Fruit fly (Drosophila melanogaster) whole organism, pupa: Measurements from ENCODE around the gene gro.

Experiments
- CG10348 ChIP-seq: fragments of 200-800 bp; sonication (Bioruptor generic); IDR thresholded peaks from 2 replicates; pipeline ENCODE4 v1.3.6; 2022; ENCODE audit warnings: missing biosample characterization, missing genetic modification characterization
- CG12605 ChIP-seq: fragments of 200-800 bp; sonication (Bioruptor generic); IDR thresholded peaks from 2 replicates; pipeline ENCODE4 v1.3.6; 2022; ENCODE audit warnings: missing biosample characterization, missing genetic modification characterization
- CG32121 ChIP-seq: fragments of 200-800 bp; sonication (Bioruptor generic); IDR thresholded peaks from 2 replicates; pipeline ENCODE4 v1.3.6; 2022; ENCODE audit warnings: missing biosample characterization, missing genetic modification characterization
- CG34367 ChIP-seq: fragments of 200-800 bp; sonication (Bioruptor generic); optimal IDR thresholded peaks from 2 replicates; lab custom pipeline; 2018; ENCODE audit warnings: missing biosample characterization, mild to moderate bottlenecking, missing genetic modification characterization
- CG8301 ChIP-seq: fragments of 200-800 bp; sonication (Bioruptor generic); optimal IDR thresholded peaks from 2 replicates; lab custom pipeline; 2018; ENCODE audit warnings: missing biosample characterization, mild to moderate bottlenecking, missing genetic modification characterization
- EcR ChIP-seq: fragments of 200-800 bp; sonication (Bioruptor generic); optimal IDR thresholded peaks from 3 replicates; lab custom pipeline; 2019; ENCODE audit warnings: missing biosample characterization, missing genetic modification characterization, mild to moderate bottlenecking, moderate library complexity, missing genetic modification reagents
- Ets98B ChIP-seq: fragments of 200-800 bp; sonication (Bioruptor generic); IDR thresholded peaks from 2 replicates; pipeline ENCODE4 v1.3.6; 2022; ENCODE audit warnings: missing biosample characterization, missing genetic modification characterization
- Pif1A ChIP-seq: fragments of 200-800 bp; sonication (Bioruptor generic); optimal IDR thresholded peaks from 3 replicates; lab custom pipeline; 2016; ENCODE audit warnings: missing biosample characterization, missing genetic modification characterization
- Snoo ChIP-seq: fragments of 200-800 bp; sonication (Bioruptor generic); optimal IDR thresholded peaks from 3 replicates; lab custom pipeline; 2017; ENCODE audit warnings: missing biosample characterization, mild to moderate bottlenecking, missing genetic modification characterization, inconsistent platforms
- gl ChIP-seq: fragments of 200-800 bp; sonication (Bioruptor generic); optimal IDR thresholded peaks from 2 replicates; lab custom pipeline; 2018; ENCODE audit warnings: missing biosample characterization, mild to moderate bottlenecking, missing genetic modification characterization
- rn ChIP-seq: fragments of 200-800 bp; sonication (Bioruptor generic); IDR thresholded peaks from 2 replicates; pipeline ENCODE4 v1.3.6; 2022; ENCODE audit warnings: missing biosample characterization, missing genetic modification characterization

DNA sequence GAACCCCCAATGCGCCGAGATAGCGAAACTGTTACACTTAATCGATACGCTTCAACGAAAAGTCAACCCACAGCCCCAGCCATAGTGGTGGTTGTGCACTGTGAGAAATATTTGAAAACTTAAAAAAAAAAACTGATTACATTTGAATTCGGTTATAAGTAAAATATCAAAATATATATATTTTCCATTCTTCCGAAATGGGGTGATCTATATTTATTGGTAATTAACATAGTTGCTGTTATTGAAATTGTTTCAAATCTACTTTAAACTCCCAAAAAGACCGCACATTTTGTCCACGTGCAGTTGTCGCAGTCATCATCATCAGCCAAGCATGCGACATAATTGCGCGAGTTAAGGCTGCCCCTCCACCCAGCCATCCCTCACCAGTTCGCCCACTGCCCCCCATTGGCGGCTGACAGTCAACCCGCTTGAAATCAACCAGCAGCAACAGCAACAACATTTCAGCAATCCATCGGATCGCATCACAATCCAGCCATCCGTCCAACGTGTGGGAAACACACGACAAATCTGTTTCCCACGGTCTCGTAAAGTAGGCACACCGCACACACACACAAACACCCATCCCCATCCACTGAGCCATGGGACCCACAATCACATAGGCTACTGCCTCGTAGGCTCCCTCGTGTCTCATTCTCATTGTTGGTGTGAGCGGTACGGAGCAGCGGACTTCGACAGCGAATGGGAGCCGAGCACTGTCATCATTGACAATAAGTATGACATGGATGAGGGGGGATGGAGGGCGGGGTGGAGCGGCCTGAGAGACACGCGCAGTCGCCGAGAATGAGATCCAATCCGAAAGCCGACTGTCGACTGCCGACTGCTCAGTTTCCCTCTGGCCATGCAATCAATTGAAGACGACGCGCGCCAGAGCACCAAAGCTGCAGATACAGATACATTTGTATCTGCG, 21.0 kb upstream of the gro start:
- peak; percentile 69 for TF ChIP-seq EcR (GFP tag; lab: Kevin White, UChicago)
- no peak for TF ChIP-seq CG10348
- peak; percentile 28 for TF ChIP-seq Pif1A (GFP tag; lab: Kevin White, UChicago)
- TF ChIP-seq Snoo (tag; lab: Kevin White, UChicago) = peak; percentile 45
- TF ChIP-seq CG32121 = peak; percentile 72; the same call in 1 of the 2 replicates
- TF ChIP-seq CG8301 (tag; lab: Kevin White, UChicago) = peak; percentile 75
- no peak for TF ChIP-seq gl (tag; lab: Kevin White, UChicago)
- peak; percentile 74 for TF ChIP-seq CG34367 (tag; lab: Kevin White, UChicago)
- peak; percentile 79 for TF ChIP-seq Ets98B
- peak; percentile 49 for TF ChIP-seq CG12605
- TF ChIP-seq rn (GFP tag; lab: Robert Waterston, UW) = 0 out of 2 replicates have a peak, but pooled peaks have one; percentile 28
